Worm (Caenorhabditis elegans) whole organism, late embryonic: ENCODE measurements around the gene Y48A6B.9.

Experiments used
- C08G9.2 ChIP-seq: sonication (generic microtip); optimal IDR thresholded peaks from 2 replicates; lab custom pipeline; 2016; ENCODE audit warnings: mild to moderate bottlenecking, missing genetic modification characterization, moderate library complexity, missing compliant biosample characterization
- C38D4.7 ChIP-seq: fragments of 200-800 bp; sonication (Bioruptor generic); optimal IDR thresholded peaks from 2 replicates; lab custom pipeline; 2018; ENCODE audit warnings: mild to moderate bottlenecking, missing genetic modification characterization, moderate library complexity, missing compliant biosample characterization
- F13H6.1 ChIP-seq: sonication (generic microtip); optimal IDR thresholded peaks from 2 replicates; lab custom pipeline; 2016; ENCODE audit warnings: missing genetic modification characterization, missing compliant biosample characterization
- K09A11.1 ChIP-seq: sonication (generic microtip); optimal IDR thresholded peaks from 2 replicates; lab custom pipeline; 2017; ENCODE audit warnings: antibody characterized with exemption, mild to moderate bottlenecking, missing genetic modification characterization, missing compliant biosample characterization; ENCODE audit not compliant: insufficient read depth
- T23F11.4 ChIP-seq: fragments of 200-800 bp; sonication (Bioruptor generic); optimal IDR thresholded peaks from 2 replicates; lab custom pipeline; 2018; ENCODE audit warnings: mild to moderate bottlenecking, missing genetic modification characterization, missing compliant biosample characterization
- ahr-1 ChIP-seq: sonication (generic microtip); optimal IDR thresholded peaks from 2 replicates; lab custom pipeline; 2016; ENCODE audit warnings: missing genetic modification characterization, missing compliant biosample characterization
- ama-1 ChIP-seq: fragments of 150-350 bp; optimal IDR thresholded peaks from 2 replicates; lab custom pipeline; 2014
- ceh-18 ChIP-seq: sonication (generic microtip); optimal IDR thresholded peaks from 2 replicates; lab custom pipeline; 2016; ENCODE audit warnings: missing genetic modification characterization, missing compliant biosample characterization
- ceh-19 ChIP-seq: fragments of 200-800 bp; sonication (Bioruptor generic); optimal IDR thresholded peaks from 2 replicates; lab custom pipeline; 2018; ENCODE audit warnings: mild to moderate bottlenecking, missing genetic modification characterization, missing compliant biosample characterization
- ceh-2 ChIP-seq: sonication (generic microtip); optimal IDR thresholded peaks from 2 replicates; lab custom pipeline; 2016; ENCODE audit warnings: missing genotype, missing genetic modification characterization, missing compliant biosample characterization
- ceh-30 ChIP-seq: fragments of 150-350 bp; optimal IDR thresholded peaks from 2 replicates; lab custom pipeline; 2014; ENCODE audit warnings: missing biosample characterization, missing genetic modification characterization
- ceh-31 ChIP-seq: sonication (generic microtip); optimal IDR thresholded peaks from 2 replicates; lab custom pipeline; 2016; ENCODE audit warnings: missing genetic modification characterization, missing compliant biosample characterization
- ceh-34 ChIP-seq: sonication (generic microtip); optimal IDR thresholded peaks from 2 replicates; lab custom pipeline; 2016; ENCODE audit warnings: mild to moderate bottlenecking, missing genetic modification characterization, missing compliant biosample characterization
- ceh-48 ChIP-seq: sonication (generic microtip); optimal IDR thresholded peaks from 2 replicates; lab custom pipeline; 2016; ENCODE audit warnings: missing genetic modification characterization, inconsistent platforms, missing compliant biosample characterization
- ceh-6 ChIP-seq: fragments of 200-800 bp; sonication (Bioruptor generic); optimal IDR thresholded peaks from 2 replicates; lab custom pipeline; 2018; ENCODE audit warnings: mild to moderate bottlenecking, missing genetic modification characterization, missing compliant biosample characterization
- ceh-9 ChIP-seq: sonication (generic microtip); optimal IDR thresholded peaks from 2 replicates; lab custom pipeline; 2016; ENCODE audit warnings: mild to moderate bottlenecking, missing genetic modification characterization, inconsistent platforms, missing compliant biosample characterization
- che-1 ChIP-seq: sonication (generic microtip); optimal IDR thresholded peaks from 2 replicates; lab custom pipeline; 2016; ENCODE audit warnings: mild to moderate bottlenecking, missing genetic modification characterization, missing compliant biosample characterization
- dmd-4 ChIP-seq: sonication (generic microtip); optimal IDR thresholded peaks from 2 replicates; lab custom pipeline; 2016; ENCODE audit warnings: borderline replicate concordance, missing genetic modification characterization, missing compliant biosample characterization
- dve-1 ChIP-seq: sonication (generic microtip); optimal IDR thresholded peaks from 2 replicates; lab custom pipeline; 2017; ENCODE audit warnings: antibody characterized with exemption, mild to moderate bottlenecking, missing genetic modification characterization, missing compliant biosample characterization
- elt-2 ChIP-seq: sonication (generic microtip); optimal IDR thresholded peaks from 2 replicates; lab custom pipeline; 2016; ENCODE audit warnings: missing genetic modification reagents, missing genetic modification characterization, missing compliant biosample characterization
- elt-4 ChIP-seq: sonication (generic microtip); optimal IDR thresholded peaks from 2 replicates; lab custom pipeline; 2016; ENCODE audit warnings: missing genetic modification characterization, missing compliant biosample characterization
- eyg-1 ChIP-seq: sonication (generic microtip); optimal IDR thresholded peaks from 2 replicates; lab custom pipeline; 2016; ENCODE audit warnings: missing genotype, missing genetic modification characterization, missing compliant biosample characterization
- fax-1 ChIP-seq: sonication (generic microtip); optimal IDR thresholded peaks from 2 replicates; lab custom pipeline; 2016; ENCODE audit warnings: missing genotype, missing genetic modification characterization, missing compliant biosample characterization
- fkh-6 ChIP-seq: sonication (generic microtip); optimal IDR thresholded peaks from 2 replicates; lab custom pipeline; 2016; ENCODE audit warnings: missing genetic modification characterization, missing compliant biosample characterization
- gmeb-2 ChIP-seq: sonication (generic microtip); optimal IDR thresholded peaks from 2 replicates; lab custom pipeline; 2016; ENCODE audit warnings: missing genetic modification characterization, inconsistent platforms, missing compliant biosample characterization
- hlh-15 ChIP-seq: sonication (generic microtip); optimal IDR thresholded peaks from 2 replicates; lab custom pipeline; 2016; ENCODE audit warnings: missing genetic modification characterization, missing compliant biosample characterization
- hlh-30 ChIP-seq: sonication (generic microtip); optimal IDR thresholded peaks from 2 replicates; lab custom pipeline; 2017; ENCODE audit warnings: antibody characterized with exemption, missing genetic modification characterization, missing compliant biosample characterization; ENCODE audit not compliant: insufficient read depth
- nfya-1 ChIP-seq: sonication (generic microtip); optimal IDR thresholded peaks from 2 replicates; lab custom pipeline; 2017; ENCODE audit warnings: missing genetic modification characterization, mild to moderate bottlenecking, missing compliant biosample characterization, antibody characterized with exemption, moderate library complexity
- nhr-11 ChIP-seq: fragments of 150-350 bp; optimal IDR thresholded peaks from 2 replicates; lab custom pipeline; 2014; ENCODE audit warnings: missing biosample characterization, missing genetic modification characterization
- pha-4 ChIP-seq: fragments of 150-350 bp; optimal IDR thresholded peaks from 2 replicates; lab custom pipeline; 2018; ENCODE audit warnings: missing biosample characterization, missing genetic modification reagents, missing genetic modification characterization
- pqm-1 ChIP-seq: sonication (generic microtip); optimal IDR thresholded peaks from 2 replicates; lab custom pipeline; 2016; ENCODE audit warnings: missing genetic modification characterization, missing compliant biosample characterization
- rnt-1 ChIP-seq: sonication (generic microtip); optimal IDR thresholded peaks from 2 replicates; lab custom pipeline; 2016; ENCODE audit warnings: missing genetic modification characterization, missing compliant biosample characterization
- sox-2 ChIP-seq: fragments of 200-800 bp; sonication (Bioruptor generic); IDR thresholded peaks from 2 replicates; pipeline ENCODE4 v1.3.6; 2022; ENCODE audit warnings: missing genetic modification reagents, missing genetic modification characterization, missing compliant biosample characterization
- syd-9 ChIP-seq: sonication (generic microtip); optimal IDR thresholded peaks from 2 replicates; lab custom pipeline; 2016; ENCODE audit warnings: mild to moderate bottlenecking, missing genetic modification characterization, moderate library complexity, missing compliant biosample characterization
- tbx-2 ChIP-seq: sonication (generic microtip); optimal IDR thresholded peaks from 2 replicates; lab custom pipeline; 2016; ENCODE audit warnings: missing genetic modification characterization, missing compliant biosample characterization
- tbx-7 ChIP-seq: sonication (generic microtip); optimal IDR thresholded peaks from 2 replicates; lab custom pipeline; 2016; ENCODE audit warnings: missing genotype, missing genetic modification characterization, missing compliant biosample characterization
- unc-3 ChIP-seq, 2 experiments: fragments of 200-800 bp in 1 of 2; sonication (Bioruptor generic) in 1 of 2; sonication (generic microtip) in 1 of 2; conservative IDR thresholded peaks in 1 of 2; optimal IDR thresholded peaks in 1 of 2; 2 replicates each; pipeline versions ENCODE4 v1.3.6 to Lab custom; 2016 to 2022; ENCODE audit warnings: missing compliant biosample characterization in 2 of 2, missing genetic modification characterization in 2 of 2, missing genetic modification reagents in 1 of 2
- unc-42 ChIP-seq: sonication (generic microtip); optimal IDR thresholded peaks from 2 replicates; lab custom pipeline; 2016; ENCODE audit warnings: missing genotype, missing genetic modification characterization, missing compliant biosample characterization
- unc-55 ChIP-seq: sonication (generic microtip); optimal IDR thresholded peaks from 2 replicates; lab custom pipeline; 2017; ENCODE audit warnings: missing biosample characterization, missing genetic modification reagents, missing genetic modification characterization
- unc-86 ChIP-seq: sonication (generic microtip); optimal IDR thresholded peaks from 2 replicates; lab custom pipeline; 2016; ENCODE audit warnings: missing genetic modification characterization, missing compliant biosample characterization

Gene Y48A6B.9

DNA sequence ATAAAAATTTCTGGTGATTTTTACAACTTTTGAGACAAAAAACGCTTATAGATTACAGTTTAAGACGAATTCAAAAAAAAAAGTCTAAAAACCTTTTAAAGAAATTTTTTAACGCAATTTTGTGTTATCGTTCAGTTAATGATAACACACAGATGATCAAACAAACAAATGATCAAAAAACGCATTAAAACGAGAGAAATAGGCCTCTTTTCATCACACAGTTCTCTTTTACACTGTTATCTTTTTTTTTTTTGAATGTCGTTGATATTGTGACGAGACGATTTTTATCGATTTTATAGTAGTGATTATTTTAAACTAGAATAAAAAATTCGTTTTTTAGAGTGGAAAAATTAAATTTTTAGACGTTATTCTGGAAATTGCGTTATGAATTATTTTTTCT, 26.8 kb downstream of the Y48A6B.9 start:
- TF ChIP-seq ceh-6 (no peak), tbx-7 (tag; lab: Kevin White, UChicago) (no peak), elt-2 (tag; lab: Kevin White, UChicago) (peak; percentile 71), unc-42 (tag; lab: Kevin White, UChicago) (no peak), ceh-48 (no peak), rnt-1 (tag; lab: Kevin White, UChicago) (no peak), unc-55 (GFP tag; lab: Kevin White, UChicago) (no peak), che-1 (tag; lab: Kevin White, UChicago) (no peak)
- TF ChIP-seq, all 69 proteins: peak for 1

DNA sequence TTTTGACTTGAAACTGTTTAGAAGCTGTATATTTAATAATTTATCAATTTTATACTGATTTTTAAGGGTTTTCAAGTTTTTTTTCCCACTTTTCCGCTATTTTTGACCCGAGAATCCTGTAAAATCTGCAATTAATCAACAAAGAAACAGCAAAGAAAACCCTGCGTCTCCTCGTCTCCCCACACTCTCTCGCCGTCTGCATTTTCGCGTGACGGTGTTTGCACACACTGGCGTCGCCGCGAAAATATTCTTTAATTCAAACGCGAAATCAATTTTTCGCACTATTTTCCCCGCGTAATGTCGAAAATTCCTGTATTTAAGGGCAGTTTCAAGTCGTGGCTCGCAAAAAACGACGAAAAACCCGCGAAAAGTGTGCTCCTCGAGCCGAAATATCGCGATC, 30.3 kb downstream of the Y48A6B.9 start, which contains the start of gene rsa-2:
Gene rsa-2, plus strand, starts transcription at position 221 of the 400 bp plus-strand sequence.
- peak; percentile 24 for TF ChIP-seq nfya-1
- no peak for TF ChIP-seq hlh-15 (tag; lab: Kevin White, UChicago)
- TF ChIP-seq K09A11.1 (tag; lab: Kevin White, UChicago), result no peak
- TF ChIP-seq pha-4 (tag; lab: Kevin White, UChicago), result no peak
- no peak for TF ChIP-seq fax-1 (tag; lab: Kevin White, UChicago)
- TF ChIP-seq ceh-30 (tag; lab: Kevin White, UChicago), result peak; percentile 20
- TF ChIP-seq elt-4 (tag; lab: Kevin White, UChicago), result no peak
- TF ChIP-seq ceh-9, result no peak
- peak; percentile 21 for TF ChIP-seq tbx-2
- TF ChIP-seq gmeb-2 (tag; lab: Kevin White, UChicago), result no peak
- no peak for TF ChIP-seq dmd-4 (tag; lab: Kevin White, UChicago)
- no peak for TF ChIP-seq C08G9.2 (tag; lab: Kevin White, UChicago)
- no peak for TF ChIP-seq ceh-31 (tag; lab: Kevin White, UChicago)
- TF ChIP-seq elt-2 (tag; lab: Kevin White, UChicago), result peak; percentile 34
- no peak for TF ChIP-seq syd-9 (tag; lab: Kevin White, UChicago)

DNA sequence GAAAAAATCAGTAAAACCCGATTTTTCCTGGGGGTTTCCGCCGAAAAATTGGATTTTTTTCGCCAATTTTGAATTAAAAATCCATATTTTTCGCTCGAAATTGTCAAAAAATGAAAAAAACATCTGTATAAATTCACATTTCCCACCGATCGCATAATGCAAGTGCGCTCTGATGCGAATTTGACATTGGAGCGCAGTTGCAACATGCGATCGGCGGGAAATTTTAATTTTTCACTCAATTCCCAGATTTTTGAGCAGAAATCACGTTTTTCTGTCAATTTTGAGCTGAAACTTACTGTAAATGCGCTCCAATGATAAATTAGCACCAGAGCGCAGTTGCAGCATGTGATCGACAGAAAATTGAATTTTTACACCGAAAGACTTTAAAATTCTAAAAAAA, 31.6 kb downstream of the Y48A6B.9 start:
- TF ChIP-seq unc-86 (tag; lab: Kevin White, UChicago) (no peak), F13H6.1 (tag; lab: Kevin White, UChicago) (no peak), ceh-19 (GFP tag; lab: Kevin White, UChicago) (no peak), ceh-34 (no peak), ama-1 (lab: Kevin White, UChicago) (no peak), ahr-1 (tag; lab: Kevin White, UChicago) (no peak), K09A11.1 (tag; lab: Kevin White, UChicago) (no peak)

DNA sequence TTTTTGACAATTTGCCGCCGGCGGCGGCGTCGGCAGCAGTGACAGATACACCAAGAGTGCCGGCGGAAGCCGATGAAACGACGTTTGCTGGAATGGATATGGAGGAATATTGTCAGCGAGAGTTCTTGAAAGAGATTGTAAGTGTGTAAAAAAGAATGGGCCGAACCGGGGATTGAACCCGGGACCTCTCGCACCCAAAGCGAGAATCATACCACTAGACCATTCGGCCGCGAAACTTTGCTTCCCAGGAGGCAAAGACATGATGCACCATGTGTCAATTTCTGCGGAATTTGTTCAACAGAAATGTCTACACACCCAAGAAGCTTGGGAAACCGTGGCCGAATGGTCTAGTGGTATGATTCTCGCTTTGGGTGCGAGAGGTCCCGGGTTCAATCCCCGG, 33.7 kb downstream of the Y48A6B.9 start:
- TF ChIP-seq tbx-2 (peak; percentile 5), nfya-1 (peak; percentile 48), ceh-18 (tag; lab: Kevin White, UChicago) (peak; percentile 5), dve-1 (tag; lab: Kevin White, UChicago) (peak; percentile 80), unc-3 (GFP tag; conservative IDR thresholded peaks at IDR 0.05; lab: Robert Waterston, UW) (0 out of 2 replicates have a peak, but pooled peaks have one; percentile 26), unc-3 (tag; optimal IDR thresholded peaks at IDR 0.05; lab: Kevin White, UChicago) (no peak), nhr-11 (no peak), pqm-1 (no peak), ceh-19 (GFP tag; lab: Kevin White, UChicago) (peak; percentile 23), elt-2 (tag; lab: Kevin White, UChicago) (peak; percentile 26), T23F11.4 (GFP tag; lab: Kevin White, UChicago) (no peak)

DNA sequence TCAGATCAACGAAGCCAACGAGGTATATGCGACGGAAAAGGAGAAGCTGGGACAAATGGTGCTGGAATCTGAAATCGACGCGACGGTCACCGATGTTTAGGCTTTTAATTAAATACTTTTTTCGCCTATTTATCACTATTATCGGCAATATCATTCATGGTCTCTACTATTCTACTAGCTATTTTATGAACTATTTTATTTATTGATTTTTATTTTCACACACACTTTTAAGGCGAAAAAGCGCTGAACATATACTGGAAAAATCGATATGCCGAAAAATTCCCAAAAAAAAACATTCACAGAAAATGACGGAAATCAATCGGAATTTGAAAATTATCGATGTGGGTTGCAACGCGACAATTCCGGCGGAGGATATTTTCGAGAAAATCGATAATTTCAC, 35.6 kb downstream of the Y48A6B.9 start, which contains the start of gene W09D6.1:
Gene W09D6.1, plus strand, starts transcription at position 301 of the 400 bp plus-strand sequence.
- TF ChIP-seq F13H6.1 (tag; lab: Kevin White, UChicago), result no peak
- TF ChIP-seq hlh-30 (tag; lab: Kevin White, UChicago), result no peak
- TF ChIP-seq eyg-1 (tag; lab: Kevin White, UChicago), result no peak
- no peak for TF ChIP-seq nhr-11
- TF ChIP-seq fax-1 (tag; lab: Kevin White, UChicago), result no peak
- no peak for TF ChIP-seq C08G9.2 (tag; lab: Kevin White, UChicago)
- no peak for TF ChIP-seq ceh-19 (GFP tag; lab: Kevin White, UChicago)
- no peak for TF ChIP-seq sox-2 (GFP tag; lab: Robert Waterston, UW)
- TF ChIP-seq gmeb-2 (tag; lab: Kevin White, UChicago), result no peak
- TF ChIP-seq ama-1 (lab: Kevin White, UChicago), result no peak
- no peak for TF ChIP-seq fkh-6
- TF ChIP-seq C38D4.7 (GFP tag; lab: Kevin White, UChicago), result no peak
- no peak for TF ChIP-seq ceh-2 (tag; lab: Kevin White, UChicago)
- no peak for TF ChIP-seq syd-9 (tag; lab: Kevin White, UChicago)
- TF ChIP-seq tbx-2, result no peak
- TF ChIP-seq rnt-1 (tag; lab: Kevin White, UChicago), result no peak
